Fruit fly (Drosophila melanogaster): ENCODE data around the gene Elo68beta.

DNA sequence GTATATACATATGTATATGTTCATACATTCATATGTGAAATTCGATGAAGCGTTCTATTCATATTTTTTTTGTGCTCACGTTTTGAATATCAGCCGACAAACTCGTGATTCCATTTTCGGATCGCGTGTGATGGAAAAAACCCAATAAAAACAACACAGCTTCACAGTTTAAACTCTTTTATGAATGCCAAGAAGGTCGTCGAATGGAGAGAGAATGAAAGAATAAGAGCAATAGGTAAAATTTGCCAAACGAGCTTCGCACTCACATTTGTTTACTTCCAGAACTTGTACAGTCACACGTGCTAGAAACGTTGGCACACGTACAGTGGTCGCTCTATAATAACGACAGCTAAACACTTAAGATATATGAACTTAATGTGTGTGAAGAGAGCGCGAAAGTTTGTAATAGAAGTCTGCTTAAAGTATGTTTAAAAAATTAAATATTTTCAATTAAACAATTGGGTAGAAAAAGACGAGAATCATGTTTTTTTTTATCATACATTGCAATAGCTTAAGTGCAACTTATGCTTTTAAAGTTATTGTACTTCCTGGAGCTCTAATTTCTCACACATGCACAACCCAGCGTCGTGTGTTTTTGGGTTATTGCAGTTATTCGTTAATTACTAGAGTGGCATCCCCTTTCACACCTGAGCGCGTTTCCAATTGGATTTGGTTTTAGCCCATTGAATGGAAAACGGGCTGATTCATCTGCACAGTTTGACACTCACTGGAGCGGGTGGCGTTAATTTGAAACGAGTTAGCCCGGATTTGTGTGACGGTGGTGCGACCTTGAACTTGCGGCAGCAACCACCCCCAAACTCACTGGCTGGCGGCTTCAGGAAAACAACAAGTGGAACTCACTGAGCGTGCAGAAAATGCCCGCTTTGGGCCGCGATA, 24.4 kb upstream of the Elo68beta start:
- TF ChIP-seq psq (optimal IDR thresholded peaks at IDR 0.05) (no peak), h (optimal IDR thresholded peaks at IDR 0.05) (no peak), insv (optimal IDR thresholded peaks at IDR 0.05) (no peak)

All from Kc167 (cell line).